Worm (Caenorhabditis elegans) whole organism, L4 larva: ENCODE measurements around the gene Y38E10A.34.
A peak's percentile ranks its signal among the peaks of the same experiment; 100 is the strongest.

Experiments
- D1046.2 ChIP-seq: fragments of 200-800 bp; sonication (Bioruptor generic); IDR thresholded peaks from 2 replicates; pipeline ENCODE4 v1.3.6; 2022; ENCODE audit warnings: missing genetic modification characterization, missing compliant biosample characterization
- F26F4.8 ChIP-seq: fragments of 200-800 bp; sonication (Bioruptor generic); conservative IDR thresholded peaks from 2 replicates; pipeline ENCODE4 v1.3.6; 2022; ENCODE audit warnings: missing genetic modification characterization, missing compliant biosample characterization
- F37D6.2 ChIP-seq: sonication (generic microtip); optimal IDR thresholded peaks from 2 replicates; lab custom pipeline; 2016; ENCODE audit warnings: mild to moderate bottlenecking, missing genetic modification characterization, missing compliant biosample characterization
- R02D3.7 ChIP-seq: fragments of 150-350 bp; sonication (generic microtip); optimal IDR thresholded peaks from 3 replicates; lab custom pipeline; 2014; ENCODE audit warnings: missing biosample characterization, missing genetic modification characterization
- Y48G9A.11 ChIP-seq: fragments of 200-800 bp; sonication (Bioruptor generic); IDR thresholded peaks from 2 replicates; pipeline ENCODE4 v1.3.6; 2022; ENCODE audit warnings: missing genetic modification reagents, missing genetic modification characterization, missing compliant biosample characterization
- aha-1 ChIP-seq: fragments of 150-350 bp; peaks from one replicate; lab custom pipeline; 2014; ENCODE audit warnings: missing biosample characterization, missing genetic modification characterization
- aly-2 ChIP-seq: sonication (generic microtip); optimal IDR thresholded peaks from 2 replicates; lab custom pipeline; 2018; ENCODE audit warnings: missing biosample characterization, missing genetic modification characterization
- ama-1 ChIP-seq: fragments of 150-350 bp; optimal IDR thresholded peaks from 2 replicates; lab custom pipeline; 2014; ENCODE audit warnings: inconsistent platforms, mixed read lengths
- arid-1 ChIP-seq: fragments of 200-800 bp; sonication (Bioruptor generic); conservative IDR thresholded peaks from 2 replicates; pipeline ENCODE4 v1.3.6; 2022; ENCODE audit warnings: missing genetic modification reagents, missing genetic modification characterization, missing compliant biosample characterization
- ceh-28 ChIP-seq: fragments of 150-350 bp; optimal IDR thresholded peaks from 2 replicates; lab custom pipeline; 2014; ENCODE audit warnings: missing biosample characterization, missing genetic modification reagents, missing genetic modification characterization
- ceh-32 ChIP-seq: sonication (generic microtip); optimal IDR thresholded peaks from 2 replicates; lab custom pipeline; 2016; ENCODE audit warnings: mild to moderate bottlenecking, missing genetic modification characterization, missing compliant biosample characterization; ENCODE audit not compliant: poor library complexity
- ceh-44 ChIP-seq: fragments of 200-800 bp; sonication (Bioruptor generic); IDR thresholded peaks from 2 replicates; pipeline ENCODE4 v1.3.6; 2022; ENCODE audit warnings: missing genetic modification reagents, missing genetic modification characterization, missing compliant biosample characterization
- ces-1 ChIP-seq: fragments of 150-350 bp; sonication (generic microtip); optimal IDR thresholded peaks from 4 replicates; lab custom pipeline; 2014; ENCODE audit warnings: missing biosample characterization, missing genetic modification reagents, missing genetic modification characterization
- daf-19 ChIP-seq: fragments of 200-800 bp; sonication (Bioruptor generic); conservative IDR thresholded peaks from 2 replicates; pipeline ENCODE4 v1.3.6; 2022; ENCODE audit warnings: missing genetic modification characterization, missing compliant biosample characterization
- daf-8 ChIP-seq: fragments of 200-800 bp; sonication (Bioruptor generic); IDR thresholded peaks from 2 replicates; pipeline ENCODE4 v1.3.6; 2022; ENCODE audit warnings: missing genetic modification characterization, missing compliant biosample characterization
- dmd-9 ChIP-seq: fragments of 200-800 bp; sonication (Bioruptor generic); IDR thresholded peaks from 2 replicates; pipeline ENCODE4 v1.3.6; 2022; ENCODE audit warnings: missing genetic modification reagents, missing genetic modification characterization, missing compliant biosample characterization
- egl-43 ChIP-seq: fragments of 200-800 bp; sonication (Bioruptor generic); IDR thresholded peaks from 2 replicates; pipeline ENCODE4 v1.3.6; 2022; ENCODE audit warnings: missing genetic modification reagents, missing genetic modification characterization, missing compliant biosample characterization
- gei-8 ChIP-seq: fragments of 200-800 bp; sonication (Bioruptor generic); optimal IDR thresholded peaks from 2 replicates; lab custom pipeline; 2018; ENCODE audit warnings: mild to moderate bottlenecking, missing genetic modification characterization, missing compliant biosample characterization
- hlh-11 ChIP-seq: fragments of 200-800 bp; sonication (Bioruptor generic); optimal IDR thresholded peaks from 2 replicates; lab custom pipeline; 2018; ENCODE audit warnings: mild to moderate bottlenecking, missing genetic modification characterization, missing compliant biosample characterization
- hlh-30 ChIP-seq: sonication (generic microtip); optimal IDR thresholded peaks from 2 replicates; lab custom pipeline; 2017; ENCODE audit warnings: antibody characterized with exemption, mild to moderate bottlenecking, missing genetic modification characterization, missing compliant biosample characterization; ENCODE audit not compliant: insufficient read depth
- hmg-1.1 ChIP-seq: fragments of 200-800 bp; sonication (Bioruptor generic); IDR thresholded peaks from 2 replicates; pipeline ENCODE4 v1.3.6; 2022; ENCODE audit warnings: missing genetic modification reagents, missing genetic modification characterization, missing compliant biosample characterization
- jun-1 ChIP-seq: fragments of 150-350 bp; optimal IDR thresholded peaks from 2 replicates; lab custom pipeline; 2014; ENCODE audit warnings: missing biosample characterization, missing genetic modification reagents, missing genetic modification characterization
- lin-13 ChIP-seq: fragments of 150-350 bp; optimal IDR thresholded peaks from 2 replicates; lab custom pipeline; 2014; ENCODE audit warnings: missing biosample characterization, missing genetic modification reagents, missing genetic modification characterization
- lin-29 ChIP-seq: fragments of 200-800 bp; sonication (Bioruptor generic); IDR thresholded peaks from 2 replicates; pipeline ENCODE4 v1.3.6; 2022; ENCODE audit warnings: missing genetic modification reagents, missing genetic modification characterization, missing compliant biosample characterization
- lin-38 ChIP-seq: fragments of 200-800 bp; sonication (Bioruptor generic); IDR thresholded peaks from 2 replicates; pipeline ENCODE4 v1.3.6; 2022; ENCODE audit warnings: missing genetic modification reagents, missing genetic modification characterization, missing compliant biosample characterization
- lsy-2 ChIP-seq, 2 experiments: fragments of 150-350 bp in 1 of 2; sonication (generic microtip) in 1 of 2; optimal IDR thresholded peaks; 2 replicates each; lab custom pipeline; 2014 to 2017; ENCODE audit warnings: missing biosample characterization in 2 of 2, missing genetic modification characterization in 2 of 2
- madf-5 ChIP-seq, 2 experiments: fragments of 200-800 bp; sonication (Bioruptor generic); IDR thresholded peaks; 2 replicates each; pipeline ENCODE4 v1.3.6; 2022; ENCODE audit warnings: missing compliant biosample characterization in 2 of 2, missing genetic modification characterization in 2 of 2
- madf-9 ChIP-seq: fragments of 200-800 bp; sonication (Bioruptor generic); conservative IDR thresholded peaks from 2 replicates; pipeline ENCODE4 v1.3.6; 2022; ENCODE audit warnings: missing genetic modification reagents, missing genetic modification characterization, missing compliant biosample characterization
- mdl-1 ChIP-seq, 2 experiments: fragments of 150-350 bp in 1 of 2; sonication (generic microtip) in 1 of 2; optimal IDR thresholded peaks; 2 replicates each; lab custom pipeline; 2014 to 2017; ENCODE audit warnings: missing biosample characterization in 2 of 2, missing genetic modification characterization in 2 of 2
- mep-1 ChIP-seq: fragments of 150-350 bp; sonication (generic microtip); optimal IDR thresholded peaks from 3 replicates; lab custom pipeline; 2014; ENCODE audit warnings: missing biosample characterization, missing genetic modification characterization
- mes-2 ChIP-seq: sonication (generic microtip); optimal IDR thresholded peaks from 2 replicates; lab custom pipeline; 2016; ENCODE audit warnings: missing genotype, mild to moderate bottlenecking, missing genetic modification characterization, missing compliant biosample characterization; ENCODE audit not compliant: poor library complexity, severe bottlenecking
- mxl-3 ChIP-seq: fragments of 200-800 bp; sonication (Bioruptor generic); optimal IDR thresholded peaks from 2 replicates; lab custom pipeline; 2018; ENCODE audit warnings: mild to moderate bottlenecking, missing genetic modification characterization, missing compliant biosample characterization
- nhr-10 ChIP-seq: fragments of 150-350 bp; optimal IDR thresholded peaks from 2 replicates; lab custom pipeline; 2014; ENCODE audit warnings: missing biosample characterization, missing genetic modification characterization
- nhr-42 ChIP-seq: fragments of 200-800 bp; sonication (Bioruptor generic); IDR thresholded peaks from 2 replicates; pipeline ENCODE4 v1.3.6; 2022; ENCODE audit warnings: missing genetic modification characterization, missing compliant biosample characterization
- nhr-48 ChIP-seq: sonication (generic microtip); optimal IDR thresholded peaks from 2 replicates; lab custom pipeline; 2016; ENCODE audit warnings: mild to moderate bottlenecking, missing genetic modification characterization, missing compliant biosample characterization
- php-3 ChIP-seq: fragments of 200-800 bp; sonication (Bioruptor generic); IDR thresholded peaks from 2 replicates; pipeline ENCODE4 v1.3.6; 2022; ENCODE audit warnings: missing genetic modification reagents, missing genetic modification characterization, missing compliant biosample characterization
- pqm-1 ChIP-seq: sonication (generic microtip); optimal IDR thresholded peaks from 2 replicates; lab custom pipeline; 2017; ENCODE audit warnings: missing biosample characterization, missing genetic modification characterization
- saeg-2 ChIP-seq: fragments of 200-800 bp; sonication (Bioruptor generic); IDR thresholded peaks from 2 replicates; pipeline ENCODE4 v1.3.6; 2022; ENCODE audit warnings: missing genetic modification reagents, missing genetic modification characterization, missing compliant biosample characterization
- set-16 ChIP-seq: fragments of 200-800 bp; sonication (Bioruptor generic); IDR thresholded peaks from 2 replicates; pipeline ENCODE4 v1.3.6; 2022; ENCODE audit warnings: missing genetic modification reagents, missing genetic modification characterization, missing compliant biosample characterization
- tra-1 ChIP-seq: fragments of 200-800 bp; sonication (Bioruptor generic); IDR thresholded peaks from 2 replicates; pipeline ENCODE4 v1.3.6; 2022; ENCODE audit warnings: missing genetic modification reagents, missing genetic modification characterization, missing compliant biosample characterization
- unc-130 ChIP-seq: sonication (generic microtip); optimal IDR thresholded peaks from 2 replicates; lab custom pipeline; 2016; ENCODE audit warnings: missing genetic modification reagents, missing genetic modification characterization, missing compliant biosample characterization
- unc-62 ChIP-seq, 3 experiments: fragments of 150-350 bp in 1 of 3; sonication (generic microtip); optimal IDR thresholded peaks in 2 of 3; peaks in 1 of 3; 1 replicate in 1 of 3; 2 replicates in 2 of 3; lab custom pipeline; 2014 to 2017; ENCODE audit warnings: missing biosample characterization in 3 of 3, missing genetic modification characterization in 3 of 3, missing genetic modification reagents in 3 of 3, missing genotype in 1 of 3
- zip-2 ChIP-seq: fragments of 150-350 bp; optimal IDR thresholded peaks from 2 replicates; lab custom pipeline; 2014; ENCODE audit warnings: missing biosample characterization, missing genetic modification characterization
- ztf-11 ChIP-seq: fragments of 150-350 bp; optimal IDR thresholded peaks from 2 replicates; lab custom pipeline; 2014; ENCODE audit warnings: missing biosample characterization, missing genetic modification characterization

Gene Y38E10A.34

ce11 chrII:12665019-12665418, 34.0 kb downstream of the Y38E10A.34 start:
- TF ChIP-seq set-16 (GFP tag; lab: Robert Waterston, UW) (0 out of 2 replicates have a peak, but pooled peaks have one; percentile 23), ama-1 (lab: Kevin White, UChicago) (no peak), F37D6.2 (tag; lab: Kevin White, UChicago) (peak; percentile 30), hmg-1.1 (GFP tag; lab: Robert Waterston, UW) (peak; percentile 63), D1046.2 (GFP tag; lab: Robert Waterston, UW) (0 out of 2 replicates have a peak, but pooled peaks have one; percentile 5)
- TF ChIP-seq, all 104 proteins: peak for 4

DNA sequence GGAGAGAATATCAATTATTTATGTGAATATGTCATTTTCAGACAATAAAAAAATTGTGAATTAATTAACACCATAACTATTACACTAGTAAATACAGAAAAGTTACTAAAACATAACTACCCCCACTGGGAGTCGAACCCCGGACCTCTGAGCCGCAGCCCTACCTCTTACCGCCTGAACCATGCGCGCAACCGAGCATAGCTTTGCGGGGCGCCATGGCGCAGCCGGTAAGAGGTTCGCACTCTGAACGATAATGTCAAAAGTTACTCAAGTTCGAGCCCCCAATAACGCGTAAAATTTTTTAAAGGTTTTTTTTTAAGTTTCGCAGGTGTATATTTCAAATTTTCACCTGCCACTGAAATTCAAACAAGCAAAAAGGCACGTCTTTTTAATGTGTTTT, 35.1 kb downstream of the Y38E10A.34 start:
- TF ChIP-seq pqm-1 (tag; lab: Kevin White, UChicago) (no peak), lin-13 (GFP tag; lab: Kevin White, UChicago) (peak; percentile 24), php-3 (GFP tag; lab: Robert Waterston, UW) (no peak), Y48G9A.11 (GFP tag; lab: Robert Waterston, UW) (0 out of 2 replicates have a peak, but pooled peaks have one; percentile 50), tra-1 (GFP tag; lab: Robert Waterston, UW) (peak; percentile 91), madf-9 (GFP tag; lab: Robert Waterston, UW) (0 out of 2 replicates have a peak, but pooled peaks have one; percentile 24), ztf-11 (tag; lab: Kevin White, UChicago) (no peak), set-16 (GFP tag; lab: Robert Waterston, UW) (peak; percentile 52; the same call in 1 of the 2 replicates), daf-8 (GFP tag; lab: Robert Waterston, UW) (no peak), gei-8 (no peak), mxl-3 (no peak), aha-1 (tag; lab: Kevin White, UChicago) (peak; percentile 62), ceh-28 (tag; lab: Kevin White, UChicago) (no peak), hlh-30 (tag; lab: Kevin White, UChicago) (no peak)
- TF ChIP-seq, all 104 proteins: peak for 6

- no peak for TF ChIP-seq ceh-44 (GFP tag; lab: Robert Waterston, UW)
- TF ChIP-seq ces-1 (GFP tag; lab: Kevin White, UChicago) = no peak
- no peak for TF ChIP-seq gei-8
- TF ChIP-seq madf-5 (GFP tag; IDR thresholded peaks at IDR 0.05; lab: Robert Waterston, UW) = no peak
- TF ChIP-seq dmd-9 (GFP tag; lab: Robert Waterston, UW) = 0 out of 2 replicates have a peak, but pooled peaks have one; percentile 53
- no peak for TF ChIP-seq lsy-2 (tag; optimal IDR thresholded peaks at IDR 0.05; lab: Kevin White, UChicago)
- 0 out of 2 replicates have a peak, but pooled peaks have one; percentile 38 for TF ChIP-seq egl-43 (GFP tag; lab: Robert Waterston, UW)
- TF ChIP-seq lin-38 (GFP tag; lab: Robert Waterston, UW) = peak; percentile 19; the same call in 1 of the 2 replicates
- peak; percentile 13 for TF ChIP-seq lin-13 (GFP tag; lab: Kevin White, UChicago)
- peak; percentile 46; the same call in 1 of the 2 replicates for TF ChIP-seq set-16 (GFP tag; lab: Robert Waterston, UW)
- TF ChIP-seq daf-19 = no peak
- TF ChIP-seq mdl-1 (tag; optimal IDR thresholded peaks at IDR 0.05; lab: Kevin White, UChicago) = no peak
- TF ChIP-seq Y48G9A.11 (GFP tag; lab: Robert Waterston, UW) = peak; percentile 67; the same call in 1 of the 2 replicates
- TF ChIP-seq aly-2 (tag; lab: Kevin White, UChicago) = no peak
- no peak for TF ChIP-seq mep-1
- TF ChIP-seq hlh-11 (tag; lab: Kevin White, UChicago) = no peak
- TF ChIP-seq nhr-42 (GFP tag; lab: Robert Waterston, UW) = no peak
- TF ChIP-seq arid-1 (GFP tag; lab: Robert Waterston, UW) = no peak
- TF ChIP-seq tra-1 (GFP tag; lab: Robert Waterston, UW) = peak; percentile 6; the same call in 1 of the 2 replicates
- no peak for TF ChIP-seq unc-130 (GFP tag; lab: Kevin White, UChicago)
- TF ChIP-seq mxl-3 = no peak
- TF ChIP-seq aha-1 (tag; lab: Kevin White, UChicago) = no peak
- TF ChIP-seq nhr-10 = no peak
- TF ChIP-seq F26F4.8 (GFP tag; lab: Robert Waterston, UW) = no peak
- TF ChIP-seq nhr-48 (tag; lab: Kevin White, UChicago) = no peak
- no peak for TF ChIP-seq zip-2 (tag; lab: Kevin White, UChicago)
- TF ChIP-seq D1046.2 (GFP tag; lab: Robert Waterston, UW) = 0 out of 2 replicates have a peak, but pooled peaks have one; percentile 60
- no peak for TF ChIP-seq madf-9 (GFP tag; lab: Robert Waterston, UW)
- no peak for TF ChIP-seq saeg-2 (GFP tag; lab: Robert Waterston, UW)
- TF ChIP-seq R02D3.7 = no peak
- no peak for TF ChIP-seq jun-1 (tag; lab: Kevin White, UChicago)
- TF ChIP-seq unc-62 (GFP tag; optimal IDR thresholded peaks at IDR 0.05 in 1 of 2; lab: Kevin White, UChicago) = no peak
- TF ChIP-seq unc-62 (tag; optimal IDR thresholded peaks at IDR 0.05; lab: Kevin White, UChicago) = no peak
- no peak for TF ChIP-seq ceh-32 (tag; lab: Kevin White, UChicago)
- peak; percentile 14 for TF ChIP-seq mes-2
- TF ChIP-seq lin-29 = no peak
Observed at ce11 chrII:12668148-12668547, 37.2 kb downstream of the Y38E10A.34 start.
